Fruit fly (Drosophila melanogaster): ENCODE results near the gene abd-A.

abd-A gene

dm6 chr3R:16811781-16812207 lies 18.1 kb downstream of the abd-A start (continued):
- no peak for TF ChIP-seq CG11560 (tag; IDR thresholded peaks at IDR 0.05)
- TF ChIP-seq dm (GFP tag; optimal IDR thresholded peaks at IDR 0.05): no peak
- TF ChIP-seq sens (GFP tag): peak; percentile 72
- TF ChIP-seq schlank (tag; optimal IDR thresholded peaks at IDR 0.05): no peak
- TF ChIP-seq Lhr (GFP tag; optimal IDR thresholded peaks at IDR 0.05): no peak
- 0 out of 2 replicates have a peak, but pooled peaks have one; percentile 20 for TF ChIP-seq sens-2 (GFP tag; IDR thresholded peaks at IDR 0.05)
- TF ChIP-seq CG8290 (GFP tag; optimal IDR thresholded peaks at IDR 0.05): no peak
- peak in 1 of 2 experiments; percentile 17 for TF ChIP-seq CG8290 (tag; optimal IDR thresholded peaks at IDR 0.05)
- TF ChIP-seq cg (GFP tag; optimal IDR thresholded peaks at IDR 0.05): peak; percentile 96
- TF ChIP-seq z (GFP tag; IDR thresholded peaks at IDR 0.05): peak; percentile 97
- no peak for TF ChIP-seq MTF-1 (GFP tag; optimal IDR thresholded peaks at IDR 0.05; ENCODE audit: borderline replicate concordance)
- TF ChIP-seq CG15479 (GFP tag; optimal IDR thresholded peaks at IDR 0.05): peak; percentile 54
- TF ChIP-seq Sry-β (GFP tag; optimal IDR thresholded peaks at IDR 0.05): no peak
- no peak for TF ChIP-seq grau (tag; optimal IDR thresholded peaks at IDR 0.05)
- no peak for TF ChIP-seq br (optimal IDR thresholded peaks at IDR 0.05)
- TF ChIP-seq Mrtf (GFP tag; IDR thresholded peaks at IDR 0.05): no peak
- no peak for TF ChIP-seq Xrp1 (GFP tag; IDR thresholded peaks at IDR 0.05)
- TF ChIP-seq HLHmδ (GFP tag; optimal IDR thresholded peaks at IDR 0.05): peak; percentile 70
- TF ChIP-seq NFAT (GFP tag; IDR thresholded peaks at IDR 0.05): no peak
- TF ChIP-seq Myb (GFP tag; optimal IDR thresholded peaks at IDR 0.05): no peak
- no peak for TF ChIP-seq ems (GFP tag; optimal IDR thresholded peaks at IDR 0.05)
- peak in 1 of 2 experiments; percentile 67 for TF ChIP-seq tll (GFP tag; optimal IDR thresholded peaks at IDR 0.05)
- TF ChIP-seq CG17328 (GFP tag; IDR thresholded peaks at IDR 0.05): no peak
- peak; percentile 8 for TF ChIP-seq pho (GFP tag; optimal IDR thresholded peaks at IDR 0.05)
- TF ChIP-seq ci (GFP tag; IDR thresholded peaks at IDR 0.05): 0 out of 3 replicates have a peak, but pooled peaks have one; percentile 38
- TF ChIP-seq gce (GFP tag; IDR thresholded peaks at IDR 0.05): no peak
- peak; percentile 34 for TF ChIP-seq CG8924 (tag; optimal IDR thresholded peaks at IDR 0.05)
- no peak for TF ChIP-seq CG9437 (GFP tag; optimal IDR thresholded peaks at IDR 0.05)
- peak; percentile 41 for TF ChIP-seq Hey (tag; optimal IDR thresholded peaks at IDR 0.05)
- no peak for TF ChIP-seq Dip2 (GFP tag; IDR thresholded peaks at IDR 0.05)
- no peak for TF ChIP-seq CG7745 (tag; optimal IDR thresholded peaks at IDR 0.05)
- no peak for TF ChIP-seq lilli (GFP tag; optimal IDR thresholded peaks at IDR 0.05)
- TF ChIP-seq ham (GFP tag; IDR thresholded peaks at IDR 0.05): no peak
- no peak for TF ChIP-seq Dfd (GFP tag; optimal IDR thresholded peaks at IDR 0.05)
- TF ChIP-seq trem (tag; optimal IDR thresholded peaks at IDR 0.05): no peak
- no peak for TF ChIP-seq bowl (GFP tag; IDR thresholded peaks at IDR 0.05)
- TF ChIP-seq CG16813 (GFP tag; IDR thresholded peaks at IDR 0.05; ENCODE audit: partially characterized antibody): no peak
- TF ChIP-seq Nf-YC (tag; optimal IDR thresholded peaks at IDR 0.05): peak; percentile 96
- TF ChIP-seq CG17912 (GFP tag; optimal IDR thresholded peaks at IDR 0.05): no peak
- TF ChIP-seq pros (GFP tag; optimal IDR thresholded peaks at IDR 0.05): peak; percentile 86
- no peak for TF ChIP-seq CG18764 (GFP tag; optimal IDR thresholded peaks at IDR 0.05)
- peak; percentile 43 for TF ChIP-seq zf30C (GFP tag; optimal IDR thresholded peaks at IDR 0.05)

- TF ChIP-seq CG9727 (GFP tag; optimal IDR thresholded peaks at IDR 0.05): no peak
- no peak for TF ChIP-seq fd96Cb (tag; optimal IDR thresholded peaks at IDR 0.05)
- no peak for TF ChIP-seq CG15011 (GFP tag; optimal IDR thresholded peaks at IDR 0.05)
- no peak for TF ChIP-seq lilli (GFP tag; optimal IDR thresholded peaks at IDR 0.05)
- TF ChIP-seq MESR4 (GFP tag; optimal IDR thresholded peaks at IDR 0.05): no peak
- TF ChIP-seq CG15479 (GFP tag; optimal IDR thresholded peaks at IDR 0.05): peak; percentile 68
- TF ChIP-seq CkIIα-i1 (GFP tag; IDR thresholded peaks at IDR 0.05): no peak
- peak; percentile 76 for TF ChIP-seq cad (GFP tag; optimal IDR thresholded peaks at IDR 0.05)
- TF ChIP-seq Ets65A (GFP tag): peak; percentile 69
- no peak for TF ChIP-seq otp (GFP tag; IDR thresholded peaks at IDR 0.05)
- TF ChIP-seq Fer3 (tag; optimal IDR thresholded peaks at IDR 0.05): no peak
- no peak for TF ChIP-seq nerfin-2 (GFP tag; IDR thresholded peaks at IDR 0.05; ENCODE audit: partially characterized antibody)
- TF ChIP-seq CG8924 (tag; optimal IDR thresholded peaks at IDR 0.05): no peak
- no peak for TF ChIP-seq CG10979 (tag; optimal IDR thresholded peaks at IDR 0.05)
- no peak for TF ChIP-seq Ravus (GFP tag; IDR thresholded peaks at IDR 0.05)
- TF ChIP-seq CG4328 (GFP tag; optimal IDR thresholded peaks at IDR 0.05): no peak
Measured at dm6 chr3R:16810885-16811284, 19.0 kb downstream of the abd-A start.
